Worm (Caenorhabditis elegans) whole organism, L4 larva: ENCODE results near the gene trx-1.

Experiments
- hlh-30 ChIP-seq: sonication (generic microtip); optimal IDR thresholded peaks from 2 replicates; lab custom pipeline; 2017; ENCODE audit warnings: antibody characterized with exemption, mild to moderate bottlenecking, missing genetic modification characterization, missing compliant biosample characterization; ENCODE audit not compliant: insufficient read depth
- nhr-25 ChIP-seq: sonication (generic microtip); optimal IDR thresholded peaks from 2 replicates; lab custom pipeline; 2017; ENCODE audit warnings: missing genetic modification characterization, mild to moderate bottlenecking, missing compliant biosample characterization, antibody characterized with exemption, moderate library complexity, borderline replicate concordance; ENCODE audit not compliant: insufficient read depth
- unc-130 ChIP-seq: sonication (generic microtip); optimal IDR thresholded peaks from 2 replicates; lab custom pipeline; 2016; ENCODE audit warnings: missing genetic modification reagents, missing genetic modification characterization, missing compliant biosample characterization

DNA sequence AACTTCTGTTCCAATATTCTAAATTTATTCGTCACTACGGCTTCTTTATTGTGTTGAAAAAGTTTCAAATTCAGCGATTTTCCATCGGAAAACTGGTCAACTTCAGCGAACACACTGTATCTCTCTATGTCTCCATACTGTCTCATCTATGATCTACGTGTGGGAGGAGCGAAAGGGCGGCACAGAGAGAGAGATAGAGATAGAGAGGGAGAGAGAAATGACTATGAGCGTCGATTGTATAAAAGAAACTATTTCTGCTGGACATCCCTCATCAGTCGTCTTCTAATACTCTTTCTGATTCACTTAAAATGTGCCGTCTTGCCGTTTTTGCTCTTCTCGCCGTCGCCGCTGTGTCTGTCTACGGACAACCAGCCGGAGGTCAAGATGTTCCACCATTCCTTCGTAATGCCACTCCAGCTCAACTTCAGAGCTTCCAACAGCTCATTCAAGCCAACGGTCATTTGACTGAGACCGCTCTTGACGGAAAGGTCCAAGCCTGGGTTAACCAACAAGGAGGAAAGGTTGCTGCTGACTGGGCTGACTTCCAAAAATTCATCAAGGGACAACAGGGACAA, 37.0 kb upstream of the trx-1 start, which contains the start of gene srlf-1:
- TF ChIP-seq hlh-30 (tag; lab: Kevin White, UChicago), result no peak
- no peak for TF ChIP-seq unc-130 (GFP tag; lab: Kevin White, UChicago)
- TF ChIP-seq nhr-25 (tag; lab: Kevin White, UChicago), result no peak
